Worm (Caenorhabditis elegans): ENCODE data around the gene thoc-2.

- TF ChIP-seq pqm-1 (tag; optimal IDR thresholded peaks at IDR 0.05), result no peak
- TF ChIP-seq fkh-10 (GFP tag; optimal IDR thresholded peaks at IDR 0.05), result no peak
- TF ChIP-seq unc-130 (tag; optimal IDR thresholded peaks at IDR 0.05), result no peak
- no peak for TF ChIP-seq zag-1 (tag; optimal IDR thresholded peaks at IDR 0.05)
- no peak for TF ChIP-seq dpl-1 (GFP tag; optimal IDR thresholded peaks at IDR 0.05)
Observed at ce11 chrIII:6415306-6415973, 47.6 kb downstream of the thoc-2 start, which contains the start of gene nas-4.
